Fruit fly (Drosophila melanogaster) whole organism: ENCODE data around the gene CG16717.

ENCODE experiments used
- CG8478 ChIP-seq: fragments of >200 bp; optimal IDR thresholded peaks from 2 replicates; lab custom pipeline; 2018; ENCODE audit warnings: inconsistent platforms
- Dll ChIP-seq: fragments of >200 bp; optimal IDR thresholded peaks from 2 replicates; lab custom pipeline; 2017
- EcR ChIP-seq, 2 experiments: fragments of >200 bp; optimal IDR thresholded peaks; 2 replicates each; lab custom pipeline; 2017; ENCODE audit warnings: missing biosample characterization in 2 of 2, missing genetic modification characterization in 2 of 2, missing genetic modification reagents in 2 of 2
- pan ChIP-seq: fragments of >200 bp; optimal IDR thresholded peaks from 2 replicates; lab custom pipeline; 2017
- psq ChIP-seq: fragments of >200 bp; optimal IDR thresholded peaks from 2 replicates; lab custom pipeline; 2017
- usp ChIP-seq: fragments of >200 bp; optimal IDR thresholded peaks from 2 replicates; lab custom pipeline; 2017; ENCODE audit warnings: missing biosample characterization, missing genetic modification characterization, mixed read lengths

- TF ChIP-seq pan (no peak), psq (lab: Kevin White, UChicago) (no peak), EcR (GFP tag; optimal IDR thresholded peaks at IDR 0.05; lab: Kevin White, UChicago) (no peak), usp (GFP tag; lab: Kevin White, UChicago) (no peak), Dll (no peak), CG8478 (lab: Kevin White, UChicago) (no peak)
Observed at dm6 chr3L:9637812-9638211, 41.2 kb upstream of the CG16717 start, which contains the start of gene CG8329.
